Fruit fly (Drosophila melanogaster) S2 (cell line): ENCODE data around the gene CG42673.

ENCODE experiments used
- CG8478 ChIP-seq: fragments of >200 bp; optimal IDR thresholded peaks from 2 replicates; lab custom pipeline; 2018
- CTCF ChIP-seq, 2 experiments: fragments of >200 bp; optimal IDR thresholded peaks; 2 replicates each; lab custom pipeline; 2018

- TF ChIP-seq CTCF (optimal IDR thresholded peaks at IDR 0.05; lab: Kevin White, UChicago) (no peak), CG8478 (lab: Kevin White, UChicago) (no peak)
Observed at dm6 chr3L:9528835-9529234, 18.2 kb upstream of the CG42673 start, which contains the start of gene Or67a.
